Worm (Caenorhabditis elegans) whole organism, L4 larva: ENCODE measurements around the gene Y57A10A.27.

ENCODE experiments used
- D1046.2 ChIP-seq: fragments of 200-800 bp; sonication (Bioruptor generic); IDR thresholded peaks from 2 replicates; pipeline ENCODE4 v1.3.6; 2022; ENCODE audit warnings: missing genetic modification characterization, missing compliant biosample characterization
- F10B5.3 ChIP-seq: sonication (generic microtip); optimal IDR thresholded peaks from 2 replicates; lab custom pipeline; 2016; ENCODE audit warnings: mild to moderate bottlenecking, missing genetic modification characterization, missing compliant biosample characterization
- F37D6.2 ChIP-seq: sonication (generic microtip); optimal IDR thresholded peaks from 2 replicates; lab custom pipeline; 2016; ENCODE audit warnings: mild to moderate bottlenecking, missing genetic modification characterization, missing compliant biosample characterization
- F49E8.2 ChIP-seq: sonication (generic microtip); optimal IDR thresholded peaks from 2 replicates; lab custom pipeline; 2016; ENCODE audit warnings: missing compliant biosample characterization, mild to moderate bottlenecking, missing genetic modification characterization, borderline replicate concordance
- T26A8.4 ChIP-seq: fragments of 200-800 bp; sonication (Bioruptor generic); IDR thresholded peaks from 2 replicates; pipeline ENCODE4 v1.3.6; 2022; ENCODE audit warnings: missing genetic modification characterization, missing compliant biosample characterization
- Y48G9A.11 ChIP-seq: fragments of 200-800 bp; sonication (Bioruptor generic); IDR thresholded peaks from 2 replicates; pipeline ENCODE4 v1.3.6; 2022; ENCODE audit warnings: missing genetic modification reagents, missing genetic modification characterization, missing compliant biosample characterization
- ZK337.2 ChIP-seq: fragments of 200-800 bp; sonication (Bioruptor generic); IDR thresholded peaks from 2 replicates; pipeline ENCODE4 v1.3.6; 2022; ENCODE audit warnings: missing genetic modification reagents, missing genetic modification characterization, missing compliant biosample characterization
- aha-1 ChIP-seq: fragments of 150-350 bp; peaks from one replicate; lab custom pipeline; 2014; ENCODE audit warnings: missing biosample characterization, missing genetic modification characterization
- aly-2 ChIP-seq: sonication (generic microtip); optimal IDR thresholded peaks from 2 replicates; lab custom pipeline; 2018; ENCODE audit warnings: missing biosample characterization, missing genetic modification characterization
- ama-1 ChIP-seq: fragments of 150-350 bp; optimal IDR thresholded peaks from 2 replicates; lab custom pipeline; 2014; ENCODE audit warnings: inconsistent platforms, mixed read lengths
- attf-4 ChIP-seq: sonication (generic microtip); optimal IDR thresholded peaks from 3 replicates; lab custom pipeline; 2017; ENCODE audit warnings: missing biosample characterization, missing genetic modification characterization
- ceh-28 ChIP-seq: fragments of 150-350 bp; optimal IDR thresholded peaks from 2 replicates; lab custom pipeline; 2014; ENCODE audit warnings: missing biosample characterization, missing genetic modification reagents, missing genetic modification characterization
- ceh-32 ChIP-seq: sonication (generic microtip); optimal IDR thresholded peaks from 2 replicates; lab custom pipeline; 2016; ENCODE audit warnings: mild to moderate bottlenecking, missing genetic modification characterization, missing compliant biosample characterization; ENCODE audit not compliant: poor library complexity
- ceh-44 ChIP-seq: fragments of 200-800 bp; sonication (Bioruptor generic); IDR thresholded peaks from 2 replicates; pipeline ENCODE4 v1.3.6; 2022; ENCODE audit warnings: missing genetic modification reagents, missing genetic modification characterization, missing compliant biosample characterization
- ceh-62 ChIP-seq: sonication (generic microtip); optimal IDR thresholded peaks from 2 replicates; lab custom pipeline; 2017; ENCODE audit warnings: missing biosample characterization, missing genetic modification characterization
- ceh-82 ChIP-seq: sonication (generic microtip); optimal IDR thresholded peaks from 2 replicates; lab custom pipeline; 2017; ENCODE audit warnings: missing biosample characterization, missing genetic modification characterization
- ctbp-1 ChIP-seq: fragments of 200-800 bp; sonication (Bioruptor generic); IDR thresholded peaks from 2 replicates; pipeline ENCODE4 v1.3.6; 2022; ENCODE audit warnings: missing genetic modification reagents, missing genetic modification characterization, missing compliant biosample characterization
- dmd-6 ChIP-seq: fragments of 200-800 bp; sonication (Bioruptor generic); IDR thresholded peaks from 2 replicates; pipeline ENCODE4 v1.3.6; 2022; ENCODE audit warnings: missing genetic modification reagents, missing genetic modification characterization, missing compliant biosample characterization
- dpl-1 ChIP-seq: fragments of 150-350 bp; optimal IDR thresholded peaks from 2 replicates; lab custom pipeline; 2014; ENCODE audit warnings: missing biosample characterization, missing genetic modification reagents, missing genetic modification characterization
- duxl-1 ChIP-seq: sonication (generic microtip); optimal IDR thresholded peaks from 2 replicates; lab custom pipeline; 2016; ENCODE audit warnings: mild to moderate bottlenecking, missing genetic modification characterization, moderate library complexity, missing compliant biosample characterization; ENCODE audit not compliant: poor library complexity
- dve-1 ChIP-seq: sonication (generic microtip); optimal IDR thresholded peaks from 2 replicates; lab custom pipeline; 2017; ENCODE audit warnings: antibody characterized with exemption, mild to moderate bottlenecking, missing genetic modification characterization, missing compliant biosample characterization; ENCODE audit not compliant: insufficient read depth
- egl-27 ChIP-seq: sonication (generic microtip); optimal IDR thresholded peaks from 3 replicates; lab custom pipeline; 2017; ENCODE audit warnings: missing biosample characterization, missing genetic modification reagents, missing genetic modification characterization
- gei-8 ChIP-seq: fragments of 200-800 bp; sonication (Bioruptor generic); optimal IDR thresholded peaks from 2 replicates; lab custom pipeline; 2018; ENCODE audit warnings: mild to moderate bottlenecking, missing genetic modification characterization, missing compliant biosample characterization
- hlh-11 ChIP-seq: fragments of 200-800 bp; sonication (Bioruptor generic); optimal IDR thresholded peaks from 2 replicates; lab custom pipeline; 2018; ENCODE audit warnings: mild to moderate bottlenecking, missing genetic modification characterization, missing compliant biosample characterization
- hlh-30 ChIP-seq: sonication (generic microtip); optimal IDR thresholded peaks from 2 replicates; lab custom pipeline; 2017; ENCODE audit warnings: antibody characterized with exemption, mild to moderate bottlenecking, missing genetic modification characterization, missing compliant biosample characterization; ENCODE audit not compliant: insufficient read depth
- hmg-1.1 ChIP-seq: fragments of 200-800 bp; sonication (Bioruptor generic); IDR thresholded peaks from 2 replicates; pipeline ENCODE4 v1.3.6; 2022; ENCODE audit warnings: missing genetic modification reagents, missing genetic modification characterization, missing compliant biosample characterization
- lin-29 ChIP-seq: fragments of 200-800 bp; sonication (Bioruptor generic); IDR thresholded peaks from 2 replicates; pipeline ENCODE4 v1.3.6; 2022; ENCODE audit warnings: missing genetic modification reagents, missing genetic modification characterization, missing compliant biosample characterization
- lin-38 ChIP-seq: fragments of 200-800 bp; sonication (Bioruptor generic); IDR thresholded peaks from 2 replicates; pipeline ENCODE4 v1.3.6; 2022; ENCODE audit warnings: missing genetic modification reagents, missing genetic modification characterization, missing compliant biosample characterization
- lsy-2 ChIP-seq, 2 experiments: fragments of 150-350 bp in 1 of 2; sonication (generic microtip) in 1 of 2; optimal IDR thresholded peaks; 2 replicates each; lab custom pipeline; 2014 to 2017; ENCODE audit warnings: missing biosample characterization in 2 of 2, missing genetic modification characterization in 2 of 2
- mes-2 ChIP-seq: sonication (generic microtip); optimal IDR thresholded peaks from 2 replicates; lab custom pipeline; 2016; ENCODE audit warnings: missing genotype, mild to moderate bottlenecking, missing genetic modification characterization, missing compliant biosample characterization; ENCODE audit not compliant: poor library complexity, severe bottlenecking
- mxl-2 ChIP-seq: fragments of 200-800 bp; sonication (Bioruptor generic); conservative IDR thresholded peaks from 2 replicates; pipeline ENCODE4 v1.3.6; 2022; ENCODE audit warnings: missing genetic modification reagents, missing genetic modification characterization, missing compliant biosample characterization
- nhr-111 ChIP-seq: fragments of 200-800 bp; sonication (Bioruptor generic); optimal IDR thresholded peaks from 2 replicates; lab custom pipeline; 2018; ENCODE audit warnings: mild to moderate bottlenecking, missing genetic modification characterization, missing compliant biosample characterization
- nhr-28 ChIP-seq: fragments of 150-350 bp; optimal IDR thresholded peaks from 2 replicates; lab custom pipeline; 2014; ENCODE audit warnings: missing biosample characterization, missing genetic modification characterization
- nhr-41 ChIP-seq: fragments of 200-800 bp; sonication (Bioruptor generic); IDR thresholded peaks from 2 replicates; pipeline ENCODE4 v1.3.6; 2022; ENCODE audit warnings: missing genetic modification reagents, missing genetic modification characterization, missing compliant biosample characterization
- nhr-42 ChIP-seq: fragments of 200-800 bp; sonication (Bioruptor generic); IDR thresholded peaks from 2 replicates; pipeline ENCODE4 v1.3.6; 2022; ENCODE audit warnings: missing genetic modification characterization, missing compliant biosample characterization
- nhr-77 ChIP-seq: fragments of 150-350 bp; optimal IDR thresholded peaks from 2 replicates; lab custom pipeline; 2014; ENCODE audit warnings: missing biosample characterization, missing genetic modification characterization
- rbr-2 ChIP-seq: sonication (generic microtip); optimal IDR thresholded peaks from 2 replicates; lab custom pipeline; 2016; ENCODE audit warnings: missing genotype, missing genetic modification characterization, missing compliant biosample characterization
- saeg-2 ChIP-seq: fragments of 200-800 bp; sonication (Bioruptor generic); IDR thresholded peaks from 2 replicates; pipeline ENCODE4 v1.3.6; 2022; ENCODE audit warnings: missing genetic modification reagents, missing genetic modification characterization, missing compliant biosample characterization
- set-16 ChIP-seq: fragments of 200-800 bp; sonication (Bioruptor generic); IDR thresholded peaks from 2 replicates; pipeline ENCODE4 v1.3.6; 2022; ENCODE audit warnings: missing genetic modification reagents, missing genetic modification characterization, missing compliant biosample characterization
- spr-3 ChIP-seq: fragments of 200-800 bp; sonication (Bioruptor generic); optimal IDR thresholded peaks from 2 replicates; lab custom pipeline; 2018; ENCODE audit warnings: mild to moderate bottlenecking, missing genetic modification characterization, missing compliant biosample characterization
- unc-130 ChIP-seq: sonication (generic microtip); optimal IDR thresholded peaks from 2 replicates; lab custom pipeline; 2016; ENCODE audit warnings: missing genetic modification reagents, missing genetic modification characterization, missing compliant biosample characterization
- zfp-2 ChIP-seq: sonication (generic microtip); optimal IDR thresholded peaks from 2 replicates; lab custom pipeline; 2016; ENCODE audit warnings: mild to moderate bottlenecking, missing genetic modification characterization, missing compliant biosample characterization
- zfp-3 ChIP-seq: fragments of 200-800 bp; sonication (Bioruptor generic); conservative IDR thresholded peaks from 2 replicates; pipeline ENCODE4 v1.3.6; 2022; ENCODE audit warnings: missing genetic modification reagents, missing genetic modification characterization, missing compliant biosample characterization
- zip-11 ChIP-seq: fragments of 200-800 bp; sonication (Bioruptor generic); IDR thresholded peaks from 2 replicates; pipeline ENCODE4 v1.3.6; 2022; ENCODE audit warnings: missing genetic modification characterization, missing compliant biosample characterization
- zip-2 ChIP-seq: fragments of 150-350 bp; optimal IDR thresholded peaks from 2 replicates; lab custom pipeline; 2014; ENCODE audit warnings: missing biosample characterization, missing genetic modification characterization

Y57A10A.27 gene

DNA sequence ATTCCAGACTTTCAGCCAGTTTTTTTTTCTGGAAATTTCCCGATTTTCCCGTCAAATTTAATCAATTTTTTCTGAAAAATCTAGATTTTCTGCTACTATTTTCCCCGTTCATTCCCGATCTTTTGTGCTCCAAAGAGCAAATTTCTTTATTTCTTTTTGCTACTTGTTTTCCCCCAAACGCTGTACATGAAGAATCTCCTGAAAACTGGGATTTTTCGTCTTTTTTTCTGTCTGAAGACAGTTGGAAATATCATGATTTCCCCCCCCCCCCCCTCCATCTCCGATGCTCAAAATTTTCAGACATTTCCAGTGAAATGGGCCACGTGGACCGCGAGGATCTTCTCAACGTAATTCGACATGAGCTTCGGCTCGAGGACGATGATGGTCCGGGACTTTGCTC lies 46.8 kb downstream of the Y57A10A.27 start, which contains the start of gene sinh-1:
TSS of gene sinh-1 (plus strand) at position 301 of the 400 bp plus-strand sequence.
- TF ChIP-seq ceh-28 (tag; lab: Kevin White, UChicago) (no peak), set-16 (GFP tag; lab: Robert Waterston, UW) (0 out of 2 replicates have a peak, but pooled peaks have one; percentile 33), nhr-42 (GFP tag; lab: Robert Waterston, UW) (no peak)

DNA sequence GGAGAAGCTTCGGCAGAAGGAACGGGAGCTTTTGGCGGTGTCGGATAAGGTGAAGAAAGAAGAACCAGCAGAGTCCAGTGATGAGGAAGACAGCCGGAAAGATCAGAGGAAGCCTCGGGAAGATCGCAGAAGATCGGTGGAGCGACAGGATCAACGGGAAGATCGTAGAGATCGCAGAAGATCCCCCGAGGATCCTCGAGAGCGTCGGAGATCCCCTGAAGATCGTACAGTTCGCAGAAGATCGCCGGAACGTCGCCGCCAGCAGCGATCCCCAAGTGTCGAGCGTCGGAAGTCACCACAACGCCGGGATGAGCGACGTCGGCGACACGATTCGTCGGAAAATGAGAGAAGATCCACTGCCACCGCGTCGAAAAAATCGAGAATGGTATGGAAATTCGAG lies 48.7 kb downstream of the Y57A10A.27 start:
- TF ChIP-seq attf-4 (tag; lab: Kevin White, UChicago) (no peak), nhr-77 (tag; lab: Kevin White, UChicago) (no peak), F37D6.2 (tag; lab: Kevin White, UChicago) (no peak), set-16 (GFP tag; lab: Robert Waterston, UW) (peak; percentile 88), ama-1 (lab: Kevin White, UChicago) (no peak), T26A8.4 (no peak)
- TF ChIP-seq, all 104 proteins: peak for 1

DNA sequence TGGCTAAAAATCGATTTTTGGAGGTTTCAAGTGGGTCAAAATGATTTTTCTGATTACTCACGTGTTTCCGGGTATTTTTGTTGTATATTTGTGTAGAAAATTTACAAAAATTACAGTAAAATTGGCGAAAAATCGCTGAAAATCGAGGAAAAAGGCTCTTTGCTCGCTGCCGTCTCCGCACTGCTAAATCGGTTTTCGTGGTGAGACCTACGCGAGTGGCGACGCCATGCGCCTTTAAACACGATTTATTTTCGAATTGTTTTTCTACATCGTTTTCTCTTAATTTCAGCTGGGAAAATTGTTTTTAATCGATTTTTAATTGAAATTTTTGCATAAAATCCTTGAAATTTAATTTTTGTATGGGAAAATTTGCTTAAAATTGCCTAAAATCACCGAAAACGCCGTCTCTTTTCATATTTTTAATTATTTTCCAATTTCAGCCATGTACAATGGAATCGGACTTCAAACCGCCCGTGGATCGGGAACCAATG lies 49.9 kb downstream of the Y57A10A.27 start, which contains the start of the genes pqn-87 and rsr-2:
TSS of gene pqn-87 (minus strand) at position 171 of the 491 bp plus-strand sequence.
TSS of gene rsr-2 (plus strand) at position 441 of the 491 bp plus-strand sequence.
- TF ChIP-seq ceh-44 (no peak), mes-2 (peak; percentile 59), dpl-1 (GFP tag; lab: Kevin White, UChicago) (peak; percentile 48), dmd-6 (GFP tag; lab: Robert Waterston, UW) (no peak), nhr-28 (tag; lab: Kevin White, UChicago) (no peak), nhr-42 (GFP tag; lab: Robert Waterston, UW) (no peak), aly-2 (tag; lab: Kevin White, UChicago) (no peak), lin-38 (GFP tag; lab: Robert Waterston, UW) (0 out of 2 replicates have a peak, but pooled peaks have one; percentile 19), hlh-30 (tag; lab: Kevin White, UChicago) (peak; percentile 32), ceh-82 (no peak), rbr-2 (tag; lab: Kevin White, UChicago) (peak; percentile 23), zfp-3 (GFP tag; lab: Robert Waterston, UW) (no peak), aha-1 (peak; percentile 38), ceh-28 (tag; lab: Kevin White, UChicago) (no peak), lin-29 (GFP tag; lab: Robert Waterston, UW) (no peak), zfp-2 (tag; lab: Kevin White, UChicago) (no peak), lsy-2 (tag; optimal IDR thresholded peaks at IDR 0.05; lab: Kevin White, UChicago) (peak in 1 of 2 experiments; percentile 53), hmg-1.1 (GFP tag; lab: Robert Waterston, UW) (0 out of 2 replicates have a peak, but pooled peaks have one; percentile 42), mxl-2 (GFP tag; lab: Robert Waterston, UW) (no peak), ceh-62 (tag; lab: Kevin White, UChicago) (no peak)

DNA sequence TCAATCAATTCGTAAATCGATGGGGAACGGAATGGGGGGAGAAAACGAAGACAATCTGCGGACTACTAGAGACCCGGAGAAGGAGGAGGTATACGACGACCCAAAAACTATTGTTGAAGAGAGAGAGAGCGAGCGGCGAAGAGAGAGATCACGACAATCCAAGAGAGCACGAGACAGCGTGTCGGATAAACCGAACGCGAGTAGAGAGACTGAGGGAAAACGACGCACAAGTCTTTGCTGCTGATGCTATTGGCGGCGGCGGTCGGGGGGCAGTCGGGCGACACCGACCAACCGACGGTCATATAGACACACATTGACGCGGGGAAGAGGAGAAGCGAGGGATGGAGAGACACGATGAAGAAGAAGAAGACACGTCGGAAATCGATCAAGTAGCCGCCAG lies 52.3 kb downstream of the Y57A10A.27 start:
- TF ChIP-seq egl-27 (tag; lab: Kevin White, UChicago), result no peak
- no peak for TF ChIP-seq zip-2 (tag; lab: Kevin White, UChicago)
- no peak for TF ChIP-seq F49E8.2 (tag; lab: Kevin White, UChicago)
- TF ChIP-seq lin-38 (GFP tag; lab: Robert Waterston, UW), result peak; percentile 56; the same call in 1 of the 2 replicates
- peak; percentile 61 for TF ChIP-seq spr-3 (GFP tag; lab: Kevin White, UChicago)
- TF ChIP-seq D1046.2 (GFP tag; lab: Robert Waterston, UW), result no peak
- TF ChIP-seq Y48G9A.11 (GFP tag; lab: Robert Waterston, UW), result no peak
- TF ChIP-seq nhr-42 (GFP tag; lab: Robert Waterston, UW), result no peak; the same call in 1 of the 2 replicates
- TF ChIP-seq ceh-32 (tag; lab: Kevin White, UChicago), result no peak
- no peak for TF ChIP-seq duxl-1
- no peak for TF ChIP-seq nhr-41 (GFP tag; lab: Robert Waterston, UW)
- no peak for TF ChIP-seq ZK337.2
- TF ChIP-seq zip-11, result no peak
- no peak for TF ChIP-seq nhr-111 (GFP tag; lab: Kevin White, UChicago)
- no peak for TF ChIP-seq saeg-2 (GFP tag; lab: Robert Waterston, UW)
- TF ChIP-seq dve-1 (tag; lab: Kevin White, UChicago), result peak; percentile 64
- no peak for TF ChIP-seq unc-130 (GFP tag; lab: Kevin White, UChicago)
- TF ChIP-seq gei-8 (GFP tag; lab: Kevin White, UChicago), result no peak
- TF ChIP-seq hlh-11 (tag; lab: Kevin White, UChicago), result peak; percentile 84
- peak; percentile 65; the same call in 1 of the 2 replicates for TF ChIP-seq ctbp-1 (GFP tag; lab: Robert Waterston, UW)
- TF ChIP-seq F10B5.3 (tag; lab: Kevin White, UChicago), result peak; percentile 9
